Worm (Caenorhabditis elegans): ENCODE results near the gene K05F1.9.

DNA sequence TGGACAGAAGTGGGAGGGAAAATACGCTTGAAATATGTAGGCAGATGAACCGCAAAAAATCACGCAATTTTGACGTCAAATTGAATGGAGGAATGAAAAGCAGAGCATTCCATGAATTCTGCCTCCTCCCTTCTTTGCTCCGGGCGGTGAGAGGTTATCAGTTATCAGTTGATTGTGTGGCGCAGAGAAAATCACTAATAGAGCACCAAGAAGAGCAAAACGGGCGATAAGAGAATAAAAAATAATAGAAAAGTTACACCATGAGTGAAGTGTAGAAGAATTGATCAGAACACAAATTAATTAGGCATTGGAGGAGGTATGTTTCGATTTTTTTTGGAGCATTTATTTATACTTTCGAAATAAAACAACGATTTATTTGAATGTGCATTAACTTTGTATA is 5.6 kb upstream of the K05F1.9 start:
- no peak for TF ChIP-seq zip-4 (GFP tag; optimal IDR thresholded peaks at IDR 0.05)
- no peak for TF ChIP-seq fkh-10 (GFP tag; optimal IDR thresholded peaks at IDR 0.05)
- no peak for TF ChIP-seq blmp-1 (tag; optimal IDR thresholded peaks at IDR 0.05)
